Fruit fly (Drosophila melanogaster) whole organism: Measurements from ENCODE around the gene CG13003.

Source experiments
- pan ChIP-seq: fragments of >200 bp; optimal IDR thresholded peaks from 2 replicates; lab custom pipeline; 2017
- psq ChIP-seq: fragments of >200 bp; optimal IDR thresholded peaks from 2 replicates; lab custom pipeline; 2017

- TF ChIP-seq pan (lab: Kevin White, UChicago) (no peak), psq (no peak)
Measured at dm6 chrX:16831848-16832247, 44.5 kb downstream of the CG13003 start.
